Worm (Caenorhabditis elegans) whole organism, young adult: ENCODE results near the gene unc-78.

Experiments used
- B0035.1 ChIP-seq: sonication (generic microtip); optimal IDR thresholded peaks from 2 replicates; lab custom pipeline; 2016; ENCODE audit warnings: missing genetic modification characterization, mild to moderate bottlenecking, missing compliant biosample characterization, missing genotype, missing genetic modification reagents
- F39B2.1 ChIP-seq: fragments of 200-800 bp; sonication (Bioruptor generic); IDR thresholded peaks from 2 replicates; pipeline ENCODE4 v1.3.6; 2022; ENCODE audit warnings: missing genetic modification reagents, missing genetic modification characterization, missing compliant biosample characterization
- F49E8.2 ChIP-seq: sonication (generic microtip); optimal IDR thresholded peaks from 3 replicates; lab custom pipeline; 2017; ENCODE audit warnings: missing genetic modification characterization, mild to moderate bottlenecking, missing compliant biosample characterization, antibody characterized with exemption, moderate library complexity; ENCODE audit not compliant: insufficient read depth
- ama-1 ChIP-seq, 3 experiments: fragments of 150-350 bp in 1 of 3; sonication (generic microtip) in 2 of 3; optimal IDR thresholded peaks; 2 replicates each; lab custom pipeline; 2014 to 2018; ENCODE audit warnings: missing biosample characterization in 2 of 3, missing genetic modification characterization in 2 of 3, missing genetic modification reagents in 2 of 3
- ccch-3 ChIP-seq: fragments of 200-800 bp; sonication (Bioruptor generic); optimal IDR thresholded peaks from 2 replicates; lab custom pipeline; 2018; ENCODE audit warnings: mild to moderate bottlenecking, missing genetic modification characterization, missing compliant biosample characterization
- ceh-27 ChIP-seq: fragments of 200-800 bp; sonication (Bioruptor generic); optimal IDR thresholded peaks from 2 replicates; lab custom pipeline; 2018; ENCODE audit warnings: mild to moderate bottlenecking, missing genetic modification characterization, moderate library complexity, missing compliant biosample characterization
- efl-1 ChIP-seq: fragments of 150-350 bp; optimal IDR thresholded peaks from 2 replicates; lab custom pipeline; 2014; ENCODE audit warnings: missing biosample characterization, missing genetic modification reagents, missing genetic modification characterization
- him-1 ChIP-seq: sonication (generic microtip); optimal IDR thresholded peaks from 2 replicates; lab custom pipeline; 2016; ENCODE audit warnings: missing genotype, missing genetic modification reagents, missing genetic modification characterization, missing compliant biosample characterization
- hsf-1 ChIP-seq: fragments of 200-800 bp; sonication (Bioruptor generic); IDR thresholded peaks from 2 replicates; pipeline ENCODE4 v1.3.6; 2022; ENCODE audit warnings: missing genetic modification reagents, missing genetic modification characterization, missing compliant biosample characterization
- nhr-120 ChIP-seq: fragments of 200-800 bp; sonication (Bioruptor generic); IDR thresholded peaks from 2 replicates; pipeline ENCODE4 v1.3.6; 2022; ENCODE audit warnings: missing genetic modification characterization, missing compliant biosample characterization
- pbrm-1 ChIP-seq: fragments of 200-800 bp; sonication (Bioruptor generic); IDR thresholded peaks from 2 replicates; pipeline ENCODE4 v1.3.6; 2022; ENCODE audit warnings: missing genetic modification reagents, missing genetic modification characterization, missing compliant biosample characterization
- pha-4 ChIP-seq: fragments of 150-350 bp; sonication (generic microtip); optimal IDR thresholded peaks from 2 replicates; lab custom pipeline; 2014; ENCODE audit warnings: missing biosample characterization, missing genetic modification reagents, missing genetic modification characterization
- snpc-4 ChIP-seq, 5 experiments: fragments of 150-350 bp in 1 of 5; sonication (generic microtip) in 4 of 5; optimal IDR thresholded peaks; 2 replicates each; lab custom pipeline; 2014 to 2018; ENCODE audit warnings: missing genetic modification characterization in 5 of 5, missing biosample characterization in 3 of 5, antibody characterized with exemption in 2 of 5, mild to moderate bottlenecking in 2 of 5, missing compliant biosample characterization in 2 of 5, missing genotype in 2 of 5, moderate library complexity in 2 of 5, missing genetic modification reagents in 1 of 5

ce11 chrX:3368659-3369058 lies 42.8 kb downstream of the unc-78 start, which contains the start of gene ZK563.2:
- TF ChIP-seq him-1 (tag; lab: Kevin White, UChicago) (no peak), pha-4 (no peak), pbrm-1 (no peak), B0035.1 (tag; lab: Kevin White, UChicago) (no peak), ama-1 (optimal IDR thresholded peaks at IDR 0.05; lab: Kevin White, UChicago) (no peak), ama-1 (GFP tag; optimal IDR thresholded peaks at IDR 0.05; lab: Kevin White, UChicago) (no peak), efl-1 (GFP tag; lab: Kevin White, UChicago) (no peak), ccch-3 (GFP tag; lab: Kevin White, UChicago) (no peak), hsf-1 (GFP tag; lab: Robert Waterston, UW) (no peak), F49E8.2 (tag; lab: Kevin White, UChicago) (no peak), nhr-120 (GFP tag; lab: Robert Waterston, UW) (no peak), ceh-27 (GFP tag; lab: Kevin White, UChicago) (no peak), snpc-4 (GFP tag; optimal IDR thresholded peaks at IDR 0.05; lab: Kevin White, UChicago) (no peak), snpc-4 (tag; optimal IDR thresholded peaks at IDR 0.05; lab: Kevin White, UChicago) (no peak), F39B2.1 (GFP tag; lab: Robert Waterston, UW) (no peak)
